Worm (Caenorhabditis elegans): ENCODE measurements around the gene dml-1.

- TF ChIP-seq mbf-1 (tag; optimal IDR thresholded peaks at IDR 0.05) (no peak), unc-62 (GFP tag; optimal IDR thresholded peaks at IDR 0.05) (no peak), ZK546.5 (tag; optimal IDR thresholded peaks at IDR 0.05) (no peak), mab-5 (tag; optimal IDR thresholded peaks at IDR 0.05) (no peak), lin-11 (tag; optimal IDR thresholded peaks at IDR 0.05) (no peak), mdl-1 (tag; optimal IDR thresholded peaks at IDR 0.05) (no peak), aly-2 (tag; optimal IDR thresholded peaks at IDR 0.05) (no peak), snpc-4 (tag; optimal IDR thresholded peaks at IDR 0.05) (no peak), ceh-82 (tag; optimal IDR thresholded peaks at IDR 0.05) (no peak), lin-13 (GFP tag; optimal IDR thresholded peaks at IDR 0.05) (no peak), egl-27 (tag; optimal IDR thresholded peaks at IDR 0.05) (no peak), nhr-11 (tag; optimal IDR thresholded peaks at IDR 0.05) (no peak)
These were observed 44.5 kb downstream of the dml-1 start, which contains the start of gene samt-1 for ce11 chrIV:2931228-2931627.

Measured in whole organism, L2 larva.